Worm (Caenorhabditis elegans): Measurements from ENCODE around the gene clh-1.

DNA sequence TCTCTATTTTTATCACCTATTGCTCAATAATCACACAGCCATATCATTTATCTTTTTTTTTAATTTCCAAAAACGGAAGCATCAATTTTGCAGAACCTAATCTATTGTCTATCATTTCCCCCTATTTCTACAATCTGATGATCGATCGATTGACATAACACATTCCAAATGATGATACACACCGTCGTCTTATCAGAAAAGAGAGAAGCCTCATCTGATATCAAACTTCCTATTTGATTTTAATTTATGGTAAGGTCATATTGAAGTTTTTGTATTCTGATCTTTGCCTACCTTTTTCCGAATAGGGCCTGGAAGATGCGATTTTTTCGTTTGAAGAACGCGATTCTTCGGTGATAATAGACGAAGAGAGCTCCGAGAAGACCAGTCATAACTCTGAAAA, 6.7 kb downstream of the clh-1 start:
- TF ChIP-seq ama-1 (optimal IDR thresholded peaks at IDR 0.05): no peak
- TF ChIP-seq nhr-11 (tag; optimal IDR thresholded peaks at IDR 0.05): no peak
- no peak for TF ChIP-seq tbx-2 (tag; optimal IDR thresholded peaks at IDR 0.05)
- no peak for TF ChIP-seq egl-27 (tag; optimal IDR thresholded peaks at IDR 0.05)
- TF ChIP-seq grh-1 (GFP tag; IDR thresholded peaks at IDR 0.05): no peak
- no peak for TF ChIP-seq mdl-1 (tag; optimal IDR thresholded peaks at IDR 0.05)
